Worm (Caenorhabditis elegans) whole organism, late embryonic: ENCODE data around the gene srw-36.

ENCODE experiments used
- F13H6.1 ChIP-seq: sonication (generic microtip); optimal IDR thresholded peaks from 2 replicates; lab custom pipeline; 2016; ENCODE audit warnings: missing genetic modification characterization, missing compliant biosample characterization
- ahr-1 ChIP-seq: sonication (generic microtip); optimal IDR thresholded peaks from 2 replicates; lab custom pipeline; 2016; ENCODE audit warnings: missing genetic modification characterization, missing compliant biosample characterization
- ama-1 ChIP-seq: fragments of 150-350 bp; optimal IDR thresholded peaks from 2 replicates; lab custom pipeline; 2014
- ceh-45 ChIP-seq: fragments of 200-800 bp; sonication (Bioruptor generic); IDR thresholded peaks from 2 replicates; pipeline ENCODE4 v1.3.6; 2022; ENCODE audit warnings: missing genetic modification reagents, missing genetic modification characterization, missing compliant biosample characterization
- ets-4 ChIP-seq: sonication (generic microtip); optimal IDR thresholded peaks from 2 replicates; lab custom pipeline; 2016; ENCODE audit warnings: missing genetic modification characterization, missing compliant biosample characterization
- fax-1 ChIP-seq: sonication (generic microtip); optimal IDR thresholded peaks from 2 replicates; lab custom pipeline; 2016; ENCODE audit warnings: missing genotype, missing genetic modification characterization, missing compliant biosample characterization
- mec-3 ChIP-seq: sonication (generic microtip); optimal IDR thresholded peaks from 2 replicates; lab custom pipeline; 2016; ENCODE audit warnings: borderline replicate concordance, missing genetic modification characterization, missing compliant biosample characterization
- nhr-11 ChIP-seq: fragments of 150-350 bp; optimal IDR thresholded peaks from 2 replicates; lab custom pipeline; 2014; ENCODE audit warnings: missing biosample characterization, missing genetic modification characterization
- pag-3 ChIP-seq: sonication (generic microtip); optimal IDR thresholded peaks from 2 replicates; lab custom pipeline; 2016; ENCODE audit warnings: missing compliant biosample characterization, missing genetic modification characterization, borderline replicate concordance
- sox-2 ChIP-seq: fragments of 200-800 bp; sonication (Bioruptor generic); IDR thresholded peaks from 2 replicates; pipeline ENCODE4 v1.3.6; 2022; ENCODE audit warnings: missing genetic modification reagents, missing genetic modification characterization, missing compliant biosample characterization

- TF ChIP-seq mec-3 (tag; lab: Kevin White, UChicago) (no peak), nhr-11 (tag; lab: Kevin White, UChicago) (no peak), ahr-1 (tag; lab: Kevin White, UChicago) (no peak), fax-1 (tag; lab: Kevin White, UChicago) (no peak), sox-2 (GFP tag; lab: Robert Waterston, UW) (no peak), pag-3 (tag; lab: Kevin White, UChicago) (no peak), F13H6.1 (tag; lab: Kevin White, UChicago) (no peak), ama-1 (lab: Kevin White, UChicago) (no peak), ets-4 (tag; lab: Kevin White, UChicago) (no peak), ceh-45 (GFP tag; lab: Robert Waterston, UW) (no peak)
These were observed 41.6 kb downstream of the srw-36 start for ce11 chrV:16724574-16724973.
